Fruit fly (Drosophila melanogaster) whole organism, wandering third instar larva: ENCODE results near the gene CG33124.

Experiments used
- CG9705 ChIP-seq: fragments of 200-800 bp; sonication (Bioruptor generic); optimal IDR thresholded peaks from 2 replicates; lab custom pipeline; 2018; ENCODE audit warnings: missing biosample characterization, mild to moderate bottlenecking, missing genetic modification characterization
- Dfd ChIP-seq: fragments of >200 bp; optimal IDR thresholded peaks from 2 replicates; lab custom pipeline; 2017; ENCODE audit warnings: missing biosample characterization, missing genetic modification characterization
- Dif ChIP-seq: fragments of 200-275, 200-300 bp; sonication (Bioruptor generic); optimal IDR thresholded peaks from 2 replicates; lab custom pipeline; 2018; ENCODE audit warnings: missing biosample characterization, missing genetic modification characterization; ENCODE audit not compliant: partially characterized antibody
- Hr78 ChIP-seq: fragments of >200 bp; optimal IDR thresholded peaks from 2 replicates; lab custom pipeline; 2017; ENCODE audit warnings: missing biosample characterization, missing genetic modification characterization
- OdsH ChIP-seq: fragments of 200-800 bp; sonication (Bioruptor generic); optimal IDR thresholded peaks from 2 replicates; lab custom pipeline; 2016; ENCODE audit warnings: missing biosample characterization, mild to moderate bottlenecking, missing genetic modification characterization
- brk ChIP-seq: fragments of 200-800 bp; sonication (Bioruptor generic); optimal IDR thresholded peaks from 2 replicates; lab custom pipeline; 2016; ENCODE audit warnings: missing biosample characterization, mild to moderate bottlenecking, missing genetic modification characterization
- lola ChIP-seq: fragments of >200 bp; optimal IDR thresholded peaks from 2 replicates; lab custom pipeline; 2017; ENCODE audit warnings: missing biosample characterization, missing genetic modification characterization

dm6 chr2L:2202018-2202852, 6.7 kb downstream of the CG33124 start:
- TF ChIP-seq Dfd (no peak), Dif (peak; percentile 87), Hr78 (no peak), lola (GFP tag; lab: Kevin White, UChicago) (no peak), OdsH (GFP tag; lab: Kevin White, UChicago) (peak; percentile 100), brk (GFP tag; lab: Kevin White, UChicago) (peak; percentile 99), CG9705 (GFP tag; lab: Kevin White, UChicago) (peak; percentile 98)
